Worm (Caenorhabditis elegans) whole organism, early embryonic: ENCODE data around the gene Y49F6B.12.

Experiments
- B0310.2 ChIP-seq: sonication (generic microtip); optimal IDR thresholded peaks from 2 replicates; lab custom pipeline; 2016; ENCODE audit warnings: mild to moderate bottlenecking, missing genetic modification characterization, missing compliant biosample characterization
- F13C5.2 ChIP-seq: sonication (generic microtip); optimal IDR thresholded peaks from 2 replicates; lab custom pipeline; 2017; ENCODE audit warnings: mild to moderate bottlenecking, missing genetic modification characterization, inconsistent platforms, missing compliant biosample characterization
- aly-1 ChIP-seq: sonication (generic microtip); optimal IDR thresholded peaks from 2 replicates; lab custom pipeline; 2016; ENCODE audit warnings: missing genetic modification characterization, missing compliant biosample characterization
- ama-1 ChIP-seq: fragments of 150-350 bp; optimal IDR thresholded peaks from 2 replicates; lab custom pipeline; 2014
- ceh-13 ChIP-seq: fragments of 200-800 bp; sonication (Bioruptor generic); optimal IDR thresholded peaks from 2 replicates; lab custom pipeline; 2018; ENCODE audit warnings: mild to moderate bottlenecking, missing genetic modification characterization, missing compliant biosample characterization
- ceh-36 ChIP-seq: sonication (generic microtip); optimal IDR thresholded peaks from 2 replicates; lab custom pipeline; 2016; ENCODE audit warnings: missing genetic modification characterization, inconsistent platforms, missing compliant biosample characterization
- ets-7 ChIP-seq: sonication (generic microtip); optimal IDR thresholded peaks from 2 replicates; lab custom pipeline; 2016; ENCODE audit warnings: missing genotype, missing genetic modification characterization, missing compliant biosample characterization
- tbx-11 ChIP-seq: fragments of 200-800 bp; sonication (Bioruptor generic); IDR thresholded peaks from 2 replicates; pipeline ENCODE4 v1.3.6; 2022; ENCODE audit warnings: missing genetic modification characterization, missing compliant biosample characterization

DNA sequence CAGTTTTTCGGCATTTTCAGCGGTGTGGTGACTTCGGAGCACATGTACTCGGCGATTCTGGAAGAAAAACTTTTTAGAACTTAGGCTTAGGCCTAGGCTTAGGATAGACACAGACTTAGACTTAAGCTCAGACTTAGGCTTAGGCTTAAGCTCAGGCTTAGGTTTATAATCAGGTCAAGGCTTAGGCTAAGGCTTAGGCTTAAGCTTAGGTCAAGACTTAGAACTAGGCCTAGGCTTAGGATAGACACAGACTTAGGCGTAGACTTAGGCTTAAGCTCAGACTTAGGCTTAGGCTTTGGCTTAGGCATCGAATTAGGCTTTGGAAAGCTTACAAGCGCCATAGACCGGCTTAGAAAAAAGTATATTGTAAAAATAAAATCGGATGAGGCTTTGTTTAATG, 4.3 kb upstream of the Y49F6B.12 start:
- TF ChIP-seq F13C5.2 (no peak), B0310.2 (no peak), aly-1 (tag; lab: Kevin White, UChicago) (no peak), ceh-13 (no peak), tbx-11 (no peak), ets-7 (tag; lab: Kevin White, UChicago) (no peak), ama-1 (no peak), ceh-36 (tag; lab: Kevin White, UChicago) (peak; percentile 71)
